Fruit fly (Drosophila melanogaster) whole organism, pupa: ENCODE data around the gene CG31296.

Source experiments
- CG10348 ChIP-seq: fragments of 200-800 bp; sonication (Bioruptor generic); IDR thresholded peaks from 2 replicates; pipeline ENCODE4 v1.3.6; 2022; ENCODE audit warnings: missing biosample characterization, missing genetic modification characterization
- CG12605 ChIP-seq: fragments of 200-800 bp; sonication (Bioruptor generic); IDR thresholded peaks from 2 replicates; pipeline ENCODE4 v1.3.6; 2022; ENCODE audit warnings: missing biosample characterization, missing genetic modification characterization
- CG13204 ChIP-seq: fragments of 200-800 bp; sonication (Bioruptor generic); optimal IDR thresholded peaks from 2 replicates; lab custom pipeline; 2018; ENCODE audit warnings: missing biosample characterization, mild to moderate bottlenecking, missing genetic modification characterization, moderate library complexity
- CG14655 ChIP-seq: fragments of 200-800 bp; sonication (Bioruptor generic); optimal IDR thresholded peaks from 3 replicates; lab custom pipeline; 2017; ENCODE audit warnings: mild to moderate bottlenecking, missing biosample characterization, missing genetic modification reagents, missing genetic modification characterization
- CG32121 ChIP-seq: fragments of 200-800 bp; sonication (Bioruptor generic); IDR thresholded peaks from 2 replicates; pipeline ENCODE4 v1.3.6; 2022; ENCODE audit warnings: missing biosample characterization, missing genetic modification characterization
- CG8159 ChIP-seq: fragments of 200-800 bp; sonication (Bioruptor generic); optimal IDR thresholded peaks from 3 replicates; lab custom pipeline; 2018; ENCODE audit warnings: missing biosample characterization, mild to moderate bottlenecking, missing genetic modification characterization, moderate library complexity
- CG8301 ChIP-seq: fragments of 200-800 bp; sonication (Bioruptor generic); optimal IDR thresholded peaks from 2 replicates; lab custom pipeline; 2018; ENCODE audit warnings: missing biosample characterization, mild to moderate bottlenecking, missing genetic modification characterization
- CG9948 ChIP-seq: fragments of 200-800 bp; sonication (Bioruptor generic); optimal IDR thresholded peaks from 2 replicates; lab custom pipeline; 2018; ENCODE audit warnings: missing biosample characterization, mild to moderate bottlenecking, missing genetic modification characterization, moderate library complexity
- Ets98B ChIP-seq: fragments of 200-800 bp; sonication (Bioruptor generic); IDR thresholded peaks from 2 replicates; pipeline ENCODE4 v1.3.6; 2022; ENCODE audit warnings: missing biosample characterization, missing genetic modification characterization
- Pif1B ChIP-seq: fragments of 200-800 bp; sonication (Bioruptor generic); optimal IDR thresholded peaks from 3 replicates; lab custom pipeline; 2016; ENCODE audit warnings: missing biosample characterization, missing genetic modification characterization
- fd96Ca ChIP-seq: fragments of 200-800 bp; sonication (Bioruptor generic); IDR thresholded peaks from 3 replicates; pipeline ENCODE4 v1.3.6; 2022; ENCODE audit warnings: missing biosample characterization, missing genetic modification characterization
- rn ChIP-seq: fragments of 200-800 bp; sonication (Bioruptor generic); IDR thresholded peaks from 2 replicates; pipeline ENCODE4 v1.3.6; 2022; ENCODE audit warnings: missing biosample characterization, missing genetic modification characterization

dm6 chr3R:15547226-15547625 is 16.0 kb upstream of the CG31296 start:
- no peak for TF ChIP-seq Pif1B (GFP tag; lab: Kevin White, UChicago)
- TF ChIP-seq CG12605 (GFP tag; lab: Robert Waterston, UW): no peak
- no peak for TF ChIP-seq CG9948 (tag; lab: Kevin White, UChicago)
- TF ChIP-seq CG13204 (GFP tag; lab: Kevin White, UChicago): no peak
- TF ChIP-seq fd96Ca: no peak
- TF ChIP-seq CG14655 (GFP tag; lab: Kevin White, UChicago): no peak
- TF ChIP-seq CG8301 (tag; lab: Kevin White, UChicago): no peak
- TF ChIP-seq CG10348: no peak
- no peak for TF ChIP-seq Ets98B (GFP tag; lab: Robert Waterston, UW)
- no peak for TF ChIP-seq CG32121 (GFP tag; lab: Robert Waterston, UW)
- no peak for TF ChIP-seq rn (GFP tag; lab: Robert Waterston, UW)
- no peak for TF ChIP-seq CG8159 (tag; lab: Kevin White, UChicago)
